Worm (Caenorhabditis elegans): ENCODE measurements around the gene F41G3.21.

F41G3.21 gene

ce11 chrII:6734674-6735073, 18.1 kb downstream of the F41G3.21 start, which contains the start of gene T14B4.3 (continued):
- TF ChIP-seq C34B4.2 (tag; optimal IDR thresholded peaks at IDR 0.05) (no peak), unc-62 (GFP tag; optimal IDR thresholded peaks at IDR 0.05) (no peak), efl-1 (optimal IDR thresholded peaks at IDR 0.05) (peak; percentile 75 to 82), efl-1 (GFP tag; optimal IDR thresholded peaks at IDR 0.05 in 1 of 2) (peak; percentile 57 to 96), nhr-90 (tag; optimal IDR thresholded peaks at IDR 0.05; ENCODE audit: poor library complexity) (peak; percentile 59), nhr-20 (tag; optimal IDR thresholded peaks at IDR 0.05) (peak; percentile 57), dsc-1 (tag; optimal IDR thresholded peaks at IDR 0.05) (peak; percentile 15), tbx-2 (tag; optimal IDR thresholded peaks at IDR 0.05) (peak; percentile 54), nhr-19 (GFP tag; conservative IDR thresholded peaks at IDR 0.05) (peak; percentile 31; the same call in 1 of the 2 replicates), ceh-8 (GFP tag; optimal IDR thresholded peaks at IDR 0.05) (no peak), unc-86 (tag; optimal IDR thresholded peaks at IDR 0.05) (peak; percentile 14), hlh-4 (tag; optimal IDR thresholded peaks at IDR 0.05) (no peak), sup-37 (GFP tag; optimal IDR thresholded peaks at IDR 0.05) (no peak), swsn-7 (tag; optimal IDR thresholded peaks at IDR 0.05) (peak; percentile 45), nhr-12 (tag; optimal IDR thresholded peaks at IDR 0.05) (no peak), hlh-17 (GFP tag; optimal IDR thresholded peaks at IDR 0.05; ENCODE audit: borderline replicate concordance) (no peak), egl-27 (tag; optimal IDR thresholded peaks at IDR 0.05) (no peak), lir-3 (tag; optimal IDR thresholded peaks at IDR 0.05; ENCODE audit: poor library complexity) (peak; percentile 77), fkh-10 (GFP tag; optimal IDR thresholded peaks at IDR 0.05) (no peak), ceh-63 (GFP tag; optimal IDR thresholded peaks at IDR 0.05) (no peak), elt-3 (tag; optimal IDR thresholded peaks at IDR 0.05) (peak in 1 of 6 experiments; percentile 47), nhr-76 (tag; optimal IDR thresholded peaks at IDR 0.05) (no peak), sox-4 (tag; optimal IDR thresholded peaks at IDR 0.05) (peak; percentile 20), sptf-1 (tag; optimal IDR thresholded peaks at IDR 0.05) (no peak), ces-1 (GFP tag; optimal IDR thresholded peaks at IDR 0.05) (no peak), unc-98 (GFP tag; IDR thresholded peaks at IDR 0.05) (no peak), nhr-47 (tag; optimal IDR thresholded peaks at IDR 0.05) (peak; percentile 61), elt-2 (tag; optimal IDR thresholded peaks at IDR 0.05) (no peak), ceh-88 (GFP tag; IDR thresholded peaks at IDR 0.05) (0 out of 2 replicates have a peak, but pooled peaks have one; percentile 45), snu-23 (GFP tag; optimal IDR thresholded peaks at IDR 0.05) (peak; percentile 60), grh-1 (GFP tag; IDR thresholded peaks at IDR 0.05) (no peak), vab-15 (tag; optimal IDR thresholded peaks at IDR 0.05) (peak; percentile 20), lin-15B (tag; optimal IDR thresholded peaks at IDR 0.05) (peak; percentile 78), rnt-1 (tag; optimal IDR thresholded peaks at IDR 0.05) (peak; percentile 88), ets-5 (GFP tag; IDR thresholded peaks at IDR 0.05) (no peak), nhr-84 (tag; optimal IDR thresholded peaks at IDR 0.05) (no peak), nhr-11 (tag; optimal IDR thresholded peaks at IDR 0.05) (no peak), aly-2 (tag; optimal IDR thresholded peaks at IDR 0.05) (no peak), xbp-1 (tag; optimal IDR thresholded peaks at IDR 0.05) (peak; percentile 50), lin-14 (GFP tag; optimal IDR thresholded peaks at IDR 0.05) (peak; percentile 75), lin-35 (GFP tag; optimal IDR thresholded peaks at IDR 0.05) (peak; percentile 57 to 85), hpl-2 (GFP tag; optimal IDR thresholded peaks at IDR 0.05) (no peak), ama-1 (optimal IDR thresholded peaks at IDR 0.05) (no peak), nhr-85 (tag) (peak; percentile 43), egl-13 (tag; optimal IDR thresholded peaks at IDR 0.05) (no peak), alr-1 (tag; optimal IDR thresholded peaks at IDR 0.05; ENCODE audit: borderline replicate concordance) (no peak), fos-1 (tag; optimal IDR thresholded peaks at IDR 0.05) (no peak), pag-3 (tag; optimal IDR thresholded peaks at IDR 0.05; ENCODE audit: borderline replicate concordance, insufficient read depth) (no peak), mab-9 (GFP tag; IDR thresholded peaks at IDR 0.05) (no peak), C16A3.4 (tag; optimal IDR thresholded peaks at IDR 0.05) (peak; percentile 83), unc-130 (tag; optimal IDR thresholded peaks at IDR 0.05) (no peak), nhr-237 (tag; optimal IDR thresholded peaks at IDR 0.05) (peak; percentile 6), nhr-77 (tag; optimal IDR thresholded peaks at IDR 0.05) (peak; percentile 28)

Measured in whole organism, L1 larva.